Fruit fly (Drosophila melanogaster) whole organism, prepupa: ENCODE data around the gene U2af38.

Source experiments
- CG10669 ChIP-seq: fragments of 200-800 bp; sonication (Bioruptor generic); optimal IDR thresholded peaks from 3 replicates; lab custom pipeline; 2018; ENCODE audit warnings: missing biosample characterization, mild to moderate bottlenecking, missing genetic modification characterization, moderate library complexity
- CG11294 ChIP-seq: fragments of 200-800 bp; sonication (Bioruptor generic); IDR thresholded peaks from 2 replicates; pipeline ENCODE4 v1.3.6; 2022; ENCODE audit warnings: missing biosample characterization, missing genetic modification characterization
- CG6163 ChIP-seq: fragments of 200-800 bp; sonication (Bioruptor generic); IDR thresholded peaks from 3 replicates; pipeline ENCODE4 v1.3.6; 2022; ENCODE audit warnings: missing biosample characterization, missing genetic modification characterization
- CG6854 ChIP-seq: fragments of 200-800 bp; sonication (Bioruptor generic); optimal IDR thresholded peaks from 2 replicates; lab custom pipeline; 2017; ENCODE audit warnings: missing biosample characterization, mild to moderate bottlenecking, missing genetic modification characterization
- cyc ChIP-seq: fragments of 200-800 bp; sonication (Bioruptor generic); optimal IDR thresholded peaks from 3 replicates; lab custom pipeline; 2016; ENCODE audit warnings: missing biosample characterization, missing genetic modification characterization
- dsx ChIP-seq: fragments of 200-800 bp; optimal IDR thresholded peaks from 3 replicates; lab custom pipeline; 2019; ENCODE audit warnings: missing biosample characterization, mild to moderate bottlenecking, missing genetic modification characterization, moderate library complexity; ENCODE audit not compliant: poor library complexity, severe bottlenecking
- topi ChIP-seq: fragments of 200-800 bp; sonication (Bioruptor generic); optimal IDR thresholded peaks from 3 replicates; lab custom pipeline; 2016; ENCODE audit warnings: missing biosample characterization, missing genetic modification characterization

DNA sequence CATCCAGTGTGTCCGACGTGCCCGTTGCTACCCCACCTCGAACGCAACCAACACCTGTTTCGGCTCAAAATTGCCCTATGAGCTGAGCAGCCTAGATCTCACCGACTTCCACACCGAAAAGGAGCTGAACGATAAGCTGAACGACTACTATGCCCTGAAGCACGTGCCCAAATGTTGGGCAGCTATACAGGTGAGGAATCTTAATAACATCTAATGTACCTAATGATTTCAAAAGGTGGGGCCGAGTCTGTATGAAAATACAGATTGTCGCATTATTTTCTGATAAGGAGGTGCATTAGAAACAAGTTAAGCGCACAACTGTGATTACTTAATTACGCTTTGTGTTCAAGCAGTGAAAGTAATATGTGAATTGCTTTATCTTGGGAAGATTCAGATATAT is 16.3 kb downstream of the U2af38 start, which contains the start of gene CG17078:
- TF ChIP-seq CG10669 (GFP tag; lab: Kevin White, UChicago) (no peak), CG11294 (GFP tag; lab: Robert Waterston, UW) (no peak), dsx (GFP tag; lab: Kevin White, UChicago) (no peak), CG6163 (GFP tag; lab: Robert Waterston, UW) (no peak), CG6854 (GFP tag; lab: Kevin White, UChicago) (no peak), topi (no peak), cyc (GFP tag; lab: Kevin White, UChicago) (no peak)
